Worm (Caenorhabditis elegans): ENCODE measurements around the gene smu-2.
"Not testable (repeated sequence)": the region's sequence is repeated elsewhere in the genome, so short reads cannot be mapped to it uniquely, and the experiment has no call there.

The smu-2 gene

ce11 chrII:3447906-3448305 lies 34.3 kb upstream of the smu-2 start, which contains the start of gene C16C8.21:
C16C8.21 (plus strand) TSS chrII:3448206.
- TF ChIP-seq efl-3 (GFP tag; optimal IDR thresholded peaks at IDR 0.05) = no peak
- no peak for TF ChIP-seq C16A3.4 (tag; optimal IDR thresholded peaks at IDR 0.05)
- TF ChIP-seq nhr-12 (tag; optimal IDR thresholded peaks at IDR 0.05) = no peak
- no peak for TF ChIP-seq pqm-1 (tag; optimal IDR thresholded peaks at IDR 0.05)
- TF ChIP-seq aha-1 (tag; optimal IDR thresholded peaks at IDR 0.05) = no peak
- TF ChIP-seq egl-13 (tag; optimal IDR thresholded peaks at IDR 0.05) = no peak
- TF ChIP-seq blmp-1 (tag; optimal IDR thresholded peaks at IDR 0.05) = no peak
- TF ChIP-seq isw-1 (GFP tag; IDR thresholded peaks at IDR 0.05) = no peak
- TF ChIP-seq snu-23 (GFP tag; optimal IDR thresholded peaks at IDR 0.05) = no peak
- TF ChIP-seq F16B12.6 (tag; optimal IDR thresholded peaks at IDR 0.05) = no peak
- TF ChIP-seq ceh-63 (GFP tag; optimal IDR thresholded peaks at IDR 0.05) = no peak
- no peak for TF ChIP-seq fos-1 (tag; optimal IDR thresholded peaks at IDR 0.05)
- no peak for TF ChIP-seq tbx-2 (tag; optimal IDR thresholded peaks at IDR 0.05)
- no peak for TF ChIP-seq unc-98 (GFP tag; IDR thresholded peaks at IDR 0.05)
- TF ChIP-seq dpl-1 (GFP tag; optimal IDR thresholded peaks at IDR 0.05) = no peak
- no peak for TF ChIP-seq lin-35 (GFP tag; optimal IDR thresholded peaks at IDR 0.05)

ce11 chrII:3448776-3449280 lies 33.4 kb upstream of the smu-2 start, which contains the start of gene C16C8.25:
C16C8.25 (plus strand) TSS chrII:3449230.
- TF ChIP-seq lin-15B (tag; optimal IDR thresholded peaks at IDR 0.05) = no peak
- TF ChIP-seq aha-1 (tag; optimal IDR thresholded peaks at IDR 0.05) = no peak
- no peak for TF ChIP-seq ztf-11 (tag; optimal IDR thresholded peaks at IDR 0.05)
- TF ChIP-seq F16B12.6 (tag; optimal IDR thresholded peaks at IDR 0.05) = no peak
- TF ChIP-seq hlh-4 (tag; optimal IDR thresholded peaks at IDR 0.05) = no peak
- no peak for TF ChIP-seq hpl-2 (GFP tag; optimal IDR thresholded peaks at IDR 0.05)
- TF ChIP-seq elt-2 (tag; optimal IDR thresholded peaks at IDR 0.05) = no peak
- TF ChIP-seq ceh-82 (tag; optimal IDR thresholded peaks at IDR 0.05) = no peak
- no peak for TF ChIP-seq nhr-84 (tag; optimal IDR thresholded peaks at IDR 0.05)
- no peak for TF ChIP-seq ces-1 (GFP tag; optimal IDR thresholded peaks at IDR 0.05)

- not testable (repeated sequence) for TF ChIP-seq egl-27 (tag; optimal IDR thresholded peaks at IDR 0.05); C16A3.4 (tag; optimal IDR thresholded peaks at IDR 0.05); lin-35 (GFP tag; optimal IDR thresholded peaks at IDR 0.05)
These were observed 32.7 kb upstream of the smu-2 start, which contains the start of gene C16C8.14 for ce11 chrII:3449514-3449913. C16C8.14 (plus strand) TSS chrII:3449814.

ce11 chrII:3452421-3452820 lies 29.8 kb upstream of the smu-2 start, which contains the start of gene C16C8.12:
C16C8.12 (plus strand) TSS chrII:3452721.
- no peak for TF ChIP-seq aha-1 (tag; optimal IDR thresholded peaks at IDR 0.05)
- no peak for TF ChIP-seq lir-3 (tag; optimal IDR thresholded peaks at IDR 0.05; ENCODE audit: poor library complexity)
- TF ChIP-seq hpl-2 (GFP tag; optimal IDR thresholded peaks at IDR 0.05) = no peak
- no peak for TF ChIP-seq pag-3 (tag; optimal IDR thresholded peaks at IDR 0.05; ENCODE audit: borderline replicate concordance, insufficient read depth)
- no peak for TF ChIP-seq pax-3 (tag; optimal IDR thresholded peaks at IDR 0.05)
- no peak for TF ChIP-seq blmp-1 (tag; optimal IDR thresholded peaks at IDR 0.05)
- TF ChIP-seq Y116A8C.19 (tag; optimal IDR thresholded peaks at IDR 0.05; ENCODE audit: borderline replicate concordance) = no peak
- no peak for TF ChIP-seq pqm-1 (tag; optimal IDR thresholded peaks at IDR 0.05)
- no peak for TF ChIP-seq elt-3 (tag; optimal IDR thresholded peaks at IDR 0.05)
- no peak for TF ChIP-seq nhr-11 (tag; optimal IDR thresholded peaks at IDR 0.05)
- no peak for TF ChIP-seq zag-1 (tag; optimal IDR thresholded peaks at IDR 0.05)
- TF ChIP-seq dsc-1 (tag; optimal IDR thresholded peaks at IDR 0.05) = no peak
- TF ChIP-seq rnt-1 (tag; optimal IDR thresholded peaks at IDR 0.05) = no peak
- TF ChIP-seq F16B12.6 (tag; optimal IDR thresholded peaks at IDR 0.05) = no peak
- no peak for TF ChIP-seq sptf-1 (tag; optimal IDR thresholded peaks at IDR 0.05)
- TF ChIP-seq snu-23 (GFP tag; optimal IDR thresholded peaks at IDR 0.05) = no peak
- no peak for TF ChIP-seq tlp-1 (tag; optimal IDR thresholded peaks at IDR 0.05)
- no peak for TF ChIP-seq isw-1 (GFP tag; IDR thresholded peaks at IDR 0.05)
- no peak for TF ChIP-seq lsy-2 (tag; optimal IDR thresholded peaks at IDR 0.05)
